Fruit fly (Drosophila melanogaster) S2 (cell line): Measurements from ENCODE around the gene CG43800.

Experiments used
- CG8478 ChIP-seq: fragments of >200 bp; optimal IDR thresholded peaks from 2 replicates; lab custom pipeline; 2018
- CTCF ChIP-seq, 2 experiments: fragments of >200 bp; optimal IDR thresholded peaks; 2 replicates each; lab custom pipeline; 2018

- no peak for TF ChIP-seq CG8478 (lab: Kevin White, UChicago)
- no peak for TF ChIP-seq CTCF (optimal IDR thresholded peaks at IDR 0.05; lab: Kevin White, UChicago)
Measured at dm6 chr2L:7241499-7241898, 8.9 kb upstream of the CG43800 start.
